Fruit fly (Drosophila melanogaster): ENCODE results near the gene Tmhs.

dm6 chr3L:1904440-1904839 is 19.0 kb downstream of the Tmhs start:
- TF ChIP-seq CG13204 (GFP tag; optimal IDR thresholded peaks at IDR 0.05) (no peak), CG34367 (tag; optimal IDR thresholded peaks at IDR 0.05) (no peak), CG9948 (tag; optimal IDR thresholded peaks at IDR 0.05) (no peak), gl (tag; optimal IDR thresholded peaks at IDR 0.05) (no peak), CG12605 (GFP tag; IDR thresholded peaks at IDR 0.05) (no peak), Pif1B (GFP tag; optimal IDR thresholded peaks at IDR 0.05) (no peak), CG10348 (GFP tag; IDR thresholded peaks at IDR 0.05) (no peak)
